Fruit fly (Drosophila melanogaster) whole organism, embryonic: ENCODE measurements around the gene CG31777.
A peak's percentile ranks its signal among the peaks of the same experiment; 100 is the strongest.

Experiments used
- CG10462 ChIP-seq: fragments of 200-800 bp; sonication (Bioruptor generic); optimal IDR thresholded peaks from 2 replicates; lab custom pipeline; 2016; ENCODE audit warnings: missing biosample characterization, missing genetic modification characterization
- CG11456 ChIP-seq: fragments of 200-800 bp; sonication (Bioruptor generic); IDR thresholded peaks from 3 replicates; pipeline ENCODE4 v1.3.6; 2022; ENCODE audit warnings: missing biosample characterization, missing genetic modification characterization
- CG11560 ChIP-seq: fragments of 200-800 bp; sonication (Bioruptor generic); IDR thresholded peaks from 3 replicates; pipeline ENCODE4 v1.3.6; 2022; ENCODE audit warnings: missing biosample characterization, missing genetic modification characterization
- CG12942 ChIP-seq: fragments of 200-800 bp; sonication (Bioruptor generic); optimal IDR thresholded peaks from 3 replicates; lab custom pipeline; 2016; ENCODE audit warnings: missing biosample characterization, missing genetic modification characterization
- CG13287 ChIP-seq: fragments of 200-800 bp; sonication (Bioruptor generic); IDR thresholded peaks from 2 replicates; pipeline ENCODE4 v1.3.6; 2022; ENCODE audit warnings: missing biosample characterization, missing genetic modification characterization; ENCODE audit not compliant: partially characterized antibody
- CG1529 ChIP-seq: fragments of 200-800 bp; sonication (Bioruptor generic); optimal IDR thresholded peaks from 3 replicates; lab custom pipeline; 2018; ENCODE audit warnings: missing biosample characterization, missing genetic modification characterization
- CG15601 ChIP-seq: fragments of 200-800 bp; sonication (Bioruptor generic); optimal IDR thresholded peaks from 3 replicates; lab custom pipeline; 2019; ENCODE audit warnings: missing biosample characterization, mild to moderate bottlenecking, missing genetic modification characterization, moderate library complexity
- CG15696 ChIP-seq: fragments of 200-800 bp; sonication (Bioruptor generic); optimal IDR thresholded peaks from 2 replicates; lab custom pipeline; 2019; ENCODE audit warnings: missing biosample characterization, mild to moderate bottlenecking, missing genetic modification characterization, moderate library complexity
- CG1603 ChIP-seq: fragments of 200-800 bp; sonication (Bioruptor generic); optimal IDR thresholded peaks from 2 replicates; lab custom pipeline; 2019; ENCODE audit warnings: missing biosample characterization, mild to moderate bottlenecking, missing genetic modification characterization, moderate library complexity
- CG17186 ChIP-seq: fragments of 200-800 bp; sonication (Bioruptor generic); optimal IDR thresholded peaks from 3 replicates; lab custom pipeline; 2017; ENCODE audit warnings: missing biosample characterization, missing genetic modification reagents, missing genetic modification characterization
- CG17612 ChIP-seq: fragments of 200-800 bp; sonication (Bioruptor generic); IDR thresholded peaks from 2 replicates; pipeline ENCODE4 v1.3.6; 2022; ENCODE audit warnings: missing biosample characterization, missing genetic modification characterization
- CG17912 ChIP-seq: fragments of 200-800 bp; sonication (Bioruptor generic); optimal IDR thresholded peaks from 2 replicates; lab custom pipeline; 2018; ENCODE audit warnings: missing biosample characterization, mild to moderate bottlenecking, missing genetic modification characterization
- CG31224 ChIP-seq: fragments of 200-800 bp; sonication (Bioruptor generic); IDR thresholded peaks from 2 replicates; pipeline ENCODE4 v1.3.6; 2022; ENCODE audit warnings: missing biosample characterization, missing genetic modification characterization
- CG3407 ChIP-seq: fragments of 200-800 bp; sonication (Bioruptor generic); optimal IDR thresholded peaks from 2 replicates; lab custom pipeline; 2018; ENCODE audit warnings: missing biosample characterization, mild to moderate bottlenecking, missing genetic modification characterization
- CG8089 ChIP-seq: fragments of 200-800 bp; sonication (Bioruptor generic); optimal IDR thresholded peaks from 3 replicates; lab custom pipeline; 2016; ENCODE audit warnings: missing biosample characterization, missing genetic modification characterization
- D19B ChIP-seq: fragments of 200-800 bp; sonication (Bioruptor generic); optimal IDR thresholded peaks from 2 replicates; lab custom pipeline; 2017; ENCODE audit warnings: missing biosample characterization, mild to moderate bottlenecking, missing genetic modification characterization
- Dll ChIP-seq: fragments of 200-800 bp; sonication (Bioruptor generic); IDR thresholded peaks from 4 replicates; pipeline ENCODE4 v1.3.6; 2022; ENCODE audit warnings: missing biosample characterization, missing genetic modification characterization; ENCODE audit not compliant: partially characterized antibody
- Elba2 ChIP-seq: fragments of 200-800 bp; sonication (Bioruptor generic); optimal IDR thresholded peaks from 3 replicates; lab custom pipeline; 2016; ENCODE audit warnings: missing biosample characterization, missing genetic modification characterization
- GATAe ChIP-seq: fragments of 200-800 bp; sonication (Bioruptor generic); conservative IDR thresholded peaks from 2 replicates; pipeline ENCODE4 v1.3.6; 2022; ENCODE audit warnings: missing biosample characterization, missing genetic modification characterization
- Hr3 ChIP-seq: fragments of 200-800 bp; sonication (Bioruptor generic); optimal IDR thresholded peaks from 3 replicates; lab custom pipeline; 2016; ENCODE audit warnings: missing biosample characterization, missing genetic modification characterization
- Lhr ChIP-seq: fragments of 200-800 bp; sonication (Bioruptor generic); optimal IDR thresholded peaks from 3 replicates; lab custom pipeline; 2017; ENCODE audit warnings: mild to moderate bottlenecking, missing biosample characterization, missing genetic modification reagents, missing genetic modification characterization
- MTF-1 ChIP-seq: fragments of 200-800 bp; sonication (Bioruptor generic); optimal IDR thresholded peaks from 2 replicates; lab custom pipeline; 2018; ENCODE audit warnings: missing biosample characterization, mild to moderate bottlenecking, missing genetic modification characterization, borderline replicate concordance
- NC2β ChIP-seq: fragments of 200-800 bp; sonication (Bioruptor generic); optimal IDR thresholded peaks from 2 replicates; lab custom pipeline; 2016; ENCODE audit warnings: missing biosample characterization, missing genetic modification characterization
- Nf-YC ChIP-seq: fragments of 200-800 bp; optimal IDR thresholded peaks from 3 replicates; lab custom pipeline; 2019; ENCODE audit warnings: missing biosample characterization, mild to moderate bottlenecking, missing genetic modification characterization, moderate library complexity
- Poxn ChIP-seq: fragments of 200-800 bp; sonication (Bioruptor generic); IDR thresholded peaks from 2 replicates; pipeline ENCODE4 v1.3.6; 2022; ENCODE audit warnings: missing biosample characterization, missing genetic modification characterization
- Rx ChIP-seq: fragments of 200-800 bp; sonication (Bioruptor generic); IDR thresholded peaks from 2 replicates; pipeline ENCODE4 v1.3.6; 2022; ENCODE audit warnings: missing biosample characterization, missing genetic modification characterization
- ase ChIP-seq: fragments of 200-800 bp; sonication (Bioruptor generic); IDR thresholded peaks from 3 replicates; pipeline ENCODE4 v1.3.6; 2022; ENCODE audit warnings: missing biosample characterization, missing genetic modification characterization
- bcd ChIP-seq: fragments of 200-800 bp; sonication (Bioruptor generic); optimal IDR thresholded peaks from 2 replicates; lab custom pipeline; 2017; ENCODE audit warnings: missing biosample characterization, mild to moderate bottlenecking, missing genetic modification characterization
- cad ChIP-seq: fragments of >200 bp; optimal IDR thresholded peaks from 2 replicates; lab custom pipeline; 2017; ENCODE audit warnings: missing biosample characterization, missing genetic modification characterization
- cas ChIP-seq: fragments of 200-800 bp; sonication (Bioruptor generic); IDR thresholded peaks from 2 replicates; pipeline ENCODE4 v1.3.6; 2022; ENCODE audit warnings: missing biosample characterization, missing genetic modification characterization
- caup ChIP-seq: fragments of 200-800 bp; sonication (Bioruptor generic); optimal IDR thresholded peaks from 3 replicates; lab custom pipeline; 2017; ENCODE audit warnings: missing biosample characterization, mild to moderate bottlenecking, missing genetic modification characterization, moderate library complexity; ENCODE audit not compliant: severe bottlenecking
- chinmo ChIP-seq: fragments of 200-800 bp; sonication (Bioruptor generic); IDR thresholded peaks from 4 replicates; pipeline ENCODE4 v1.3.6; 2022; ENCODE audit warnings: missing biosample characterization, missing genetic modification characterization; ENCODE audit not compliant: partially characterized antibody
- emc ChIP-seq: fragments of 200-800 bp; sonication (Bioruptor generic); optimal IDR thresholded peaks from 2 replicates; lab custom pipeline; 2016; ENCODE audit warnings: missing biosample characterization, missing genetic modification characterization
- eve ChIP-seq, 2 experiments: fragments of >200 bp; optimal IDR thresholded peaks; 2 replicates each; lab custom pipeline; 2017; ENCODE audit warnings: missing biosample characterization in 2 of 2, missing genetic modification characterization in 2 of 2
- gfzf ChIP-seq: fragments of 200-800 bp; sonication (Bioruptor generic); optimal IDR thresholded peaks from 2 replicates; lab custom pipeline; 2016; ENCODE audit warnings: missing biosample characterization, mild to moderate bottlenecking, missing genetic modification characterization, moderate library complexity
- grau ChIP-seq: fragments of 200-800 bp; optimal IDR thresholded peaks from 3 replicates; lab custom pipeline; 2019; ENCODE audit warnings: missing biosample characterization, mild to moderate bottlenecking, missing genetic modification characterization, moderate library complexity
- her ChIP-seq: fragments of 200-800 bp; sonication (Bioruptor generic); optimal IDR thresholded peaks from 2 replicates; lab custom pipeline; 2016; ENCODE audit warnings: missing biosample characterization, missing genetic modification characterization
- jigr1 ChIP-seq: fragments of 200-800 bp; sonication (Bioruptor generic); IDR thresholded peaks from 3 replicates; pipeline ENCODE4 v1.3.6; 2022; ENCODE audit warnings: missing biosample characterization, missing genetic modification characterization
- jing ChIP-seq: fragments of 200-800 bp; sonication (Bioruptor generic); optimal IDR thresholded peaks from 2 replicates; lab custom pipeline; 2018; ENCODE audit warnings: missing biosample characterization, mild to moderate bottlenecking, missing genetic modification characterization
- mirr ChIP-seq: fragments of 200-800 bp; sonication (Bioruptor generic); optimal IDR thresholded peaks from 3 replicates; lab custom pipeline; 2018; ENCODE audit warnings: missing biosample characterization, mild to moderate bottlenecking, missing genetic modification characterization
- mld ChIP-seq: fragments of 200-800 bp; sonication (Bioruptor generic); IDR thresholded peaks from 3 replicates; pipeline ENCODE4 v1.3.6; 2022; ENCODE audit warnings: missing biosample characterization, missing genetic modification characterization; ENCODE audit not compliant: partially characterized antibody
- schlank ChIP-seq: fragments of 200-800 bp; sonication (Bioruptor generic); optimal IDR thresholded peaks from 2 replicates; lab custom pipeline; 2018; ENCODE audit warnings: missing biosample characterization, mild to moderate bottlenecking, missing genetic modification characterization
- sisA ChIP-seq: fragments of 200-800 bp; sonication (Bioruptor generic); IDR thresholded peaks from 2 replicates; pipeline ENCODE4 v1.3.6; 2022; ENCODE audit warnings: missing biosample characterization, missing genetic modification characterization
- sug ChIP-seq: fragments of 200-800 bp; optimal IDR thresholded peaks from 2 replicates; lab custom pipeline; 2019; ENCODE audit warnings: missing biosample characterization, mild to moderate bottlenecking, missing genetic modification characterization, moderate library complexity
- tna ChIP-seq: fragments of 200-800 bp; sonication (Bioruptor generic); IDR thresholded peaks from 2 replicates; pipeline ENCODE4 v1.3.6; 2022; ENCODE audit warnings: missing biosample characterization, missing genetic modification characterization; ENCODE audit not compliant: partially characterized antibody
- trh ChIP-seq: fragments of 200-800 bp; sonication (Bioruptor generic); optimal IDR thresholded peaks from 2 replicates; lab custom pipeline; 2016; ENCODE audit warnings: missing biosample characterization, missing genetic modification characterization
- twi ChIP-seq: fragments of 200-800 bp; optimal IDR thresholded peaks from 2 replicates; lab custom pipeline; 2019; ENCODE audit warnings: missing biosample characterization, mild to moderate bottlenecking, missing genetic modification characterization, moderate library complexity
- wek ChIP-seq: fragments of 200-800 bp; sonication (Bioruptor generic); optimal IDR thresholded peaks from 3 replicates; lab custom pipeline; 2018; ENCODE audit warnings: missing biosample characterization, mild to moderate bottlenecking, missing genetic modification characterization, moderate library complexity

The CG31777 gene

dm6 chr2L:3657349-3658142 lies 49.3 kb downstream of the CG31777 start (continued):
- TF ChIP-seq chinmo (GFP tag; lab: Robert Waterston, UW): peak; percentile 57; the same call in 1 of the 4 replicates
- TF ChIP-seq sug: peak; percentile 54
- no peak for TF ChIP-seq CG3407 (GFP tag; lab: Kevin White, UChicago)
- TF ChIP-seq CG15696 (tag; lab: Kevin White, UChicago): peak; percentile 84
- peak; percentile 49 for TF ChIP-seq grau (tag; lab: Kevin White, UChicago)
- no peak for TF ChIP-seq GATAe
- no peak for TF ChIP-seq emc (GFP tag; lab: Kevin White, UChicago)
- no peak for TF ChIP-seq Poxn (GFP tag; lab: Robert Waterston, UW)
- no peak for TF ChIP-seq jigr1 (GFP tag; lab: Robert Waterston, UW)
- no peak for TF ChIP-seq CG11560
- peak; percentile 45 for TF ChIP-seq NC2β (GFP tag; lab: Kevin White, UChicago)
- TF ChIP-seq Elba2 (GFP tag; lab: Kevin White, UChicago): peak; percentile 34
- no peak for TF ChIP-seq CG1529 (GFP tag; lab: Kevin White, UChicago)
- TF ChIP-seq mirr (GFP tag; lab: Kevin White, UChicago): peak; percentile 56
- peak; percentile 38 for TF ChIP-seq wek (GFP tag; lab: Kevin White, UChicago)
- peak; percentile 51 for TF ChIP-seq CG13287
- peak; percentile 27 for TF ChIP-seq caup
- peak; percentile 31 for TF ChIP-seq CG12942 (GFP tag; lab: Kevin White, UChicago)
- TF ChIP-seq bcd (GFP tag; lab: Kevin White, UChicago): peak; percentile 50
- TF ChIP-seq ase: peak; percentile 71; the same call in 2 of the 3 replicates
- no peak for TF ChIP-seq cad (GFP tag; lab: Kevin White, UChicago)
- no peak for TF ChIP-seq CG17186 (GFP tag; lab: Kevin White, UChicago)
- TF ChIP-seq cas: no peak
- peak; percentile 21 for TF ChIP-seq CG8089 (GFP tag; lab: Kevin White, UChicago)
- TF ChIP-seq mld (GFP tag; lab: Robert Waterston, UW): no peak
- peak; percentile 24 for TF ChIP-seq Hr3 (GFP tag; lab: Kevin White, UChicago)
- peak; percentile 80 for TF ChIP-seq Lhr
- TF ChIP-seq CG17912 (GFP tag; lab: Kevin White, UChicago): peak; percentile 45
- TF ChIP-seq CG31224 (GFP tag; lab: Robert Waterston, UW): no peak
- TF ChIP-seq CG10462 (GFP tag; lab: Kevin White, UChicago): no peak
- TF ChIP-seq Nf-YC: peak; percentile 85
- no peak for TF ChIP-seq trh (GFP tag; lab: Kevin White, UChicago)
- TF ChIP-seq D19B (GFP tag; lab: Kevin White, UChicago): no peak
- TF ChIP-seq CG1603 (tag; lab: Kevin White, UChicago): peak; percentile 48
- TF ChIP-seq Dll (GFP tag; lab: Robert Waterston, UW): no peak
- TF ChIP-seq her: peak; percentile 57
- TF ChIP-seq eve (GFP tag; optimal IDR thresholded peaks at IDR 0.05; lab: Kevin White, UChicago): no peak
- 0 out of 2 replicates have a peak, but pooled peaks have one; percentile 23 for TF ChIP-seq Rx (GFP tag; lab: Robert Waterston, UW)
- TF ChIP-seq MTF-1 (GFP tag; lab: Kevin White, UChicago): peak; percentile 26
- no peak for TF ChIP-seq CG17612 (GFP tag; lab: Robert Waterston, UW)
- TF ChIP-seq sisA (GFP tag; lab: Robert Waterston, UW): peak; percentile 57
- TF ChIP-seq gfzf: peak; percentile 30
- TF ChIP-seq schlank: no peak
- no peak for TF ChIP-seq jing (GFP tag; lab: Kevin White, UChicago)
- TF ChIP-seq CG15601 (tag; lab: Kevin White, UChicago): peak; percentile 47
- TF ChIP-seq CG11456 (GFP tag; lab: Robert Waterston, UW): peak; percentile 89
- TF ChIP-seq tna: no peak; the same call in 1 of the 2 replicates
- peak; percentile 35 for TF ChIP-seq twi (tag; lab: Kevin White, UChicago)
